Fruit fly (Drosophila melanogaster) whole organism, embryonic: ENCODE data around the gene COX7B.

Experiments
- CG10147 ChIP-seq: fragments of 200-800 bp; sonication (Bioruptor generic); optimal IDR thresholded peaks from 2 replicates; lab custom pipeline; 2019; ENCODE audit warnings: missing biosample characterization, mild to moderate bottlenecking, missing genetic modification characterization, moderate library complexity
- CG10543 ChIP-seq: fragments of 200-800 bp; sonication (Bioruptor generic); optimal IDR thresholded peaks from 3 replicates; lab custom pipeline; 2017; ENCODE audit warnings: missing biosample characterization, mild to moderate bottlenecking, missing genetic modification characterization, moderate library complexity
- CG10565 ChIP-seq: fragments of 200-800 bp; sonication (Bioruptor generic); optimal IDR thresholded peaks from 3 replicates; lab custom pipeline; 2016; ENCODE audit warnings: missing biosample characterization, mild to moderate bottlenecking, missing genetic modification characterization
- CG12659 ChIP-seq: fragments of 200-800 bp; sonication (Bioruptor generic); optimal IDR thresholded peaks from 3 replicates; lab custom pipeline; 2017; ENCODE audit warnings: mild to moderate bottlenecking, missing biosample characterization, missing genetic modification reagents, missing genetic modification characterization
- CG13894 ChIP-seq: fragments of 200-800 bp; sonication (Bioruptor generic); optimal IDR thresholded peaks from 3 replicates; lab custom pipeline; 2018; ENCODE audit warnings: missing biosample characterization, mild to moderate bottlenecking, missing genetic modification characterization, moderate library complexity
- CG15601 ChIP-seq: fragments of 200-800 bp; sonication (Bioruptor generic); optimal IDR thresholded peaks from 3 replicates; lab custom pipeline; 2019; ENCODE audit warnings: missing biosample characterization, mild to moderate bottlenecking, missing genetic modification characterization, moderate library complexity
- CG17328 ChIP-seq: fragments of 200-800 bp; sonication (Bioruptor generic); IDR thresholded peaks from 2 replicates; pipeline ENCODE4 v1.3.6; 2022; ENCODE audit warnings: missing biosample characterization, missing genetic modification characterization
- CG18619 ChIP-seq: fragments of 200-800 bp; sonication (Bioruptor generic); optimal IDR thresholded peaks from 3 replicates; lab custom pipeline; 2017; ENCODE audit warnings: missing biosample characterization, mild to moderate bottlenecking, missing genetic modification characterization
- CG2678 ChIP-seq: fragments of 200-800 bp; sonication (Bioruptor generic); optimal IDR thresholded peaks from 3 replicates; lab custom pipeline; 2019; ENCODE audit warnings: missing biosample characterization, mild to moderate bottlenecking, missing genetic modification characterization, moderate library complexity
- CG2889 ChIP-seq: fragments of 200-800 bp; sonication (Bioruptor generic); IDR thresholded peaks from 3 replicates; pipeline ENCODE4 v1.3.6; 2022; ENCODE audit warnings: missing biosample characterization, missing genetic modification characterization
- CG34376 ChIP-seq: fragments of 200-800 bp; sonication (Bioruptor generic); optimal IDR thresholded peaks from 2 replicates; lab custom pipeline; 2018; ENCODE audit warnings: missing biosample characterization, mild to moderate bottlenecking, missing genetic modification characterization
- CG3838 ChIP-seq: fragments of 200-800 bp; sonication (Bioruptor generic); optimal IDR thresholded peaks from 3 replicates; lab custom pipeline; 2016; ENCODE audit warnings: missing biosample characterization, missing genetic modification characterization
- CG4404 ChIP-seq: fragments of 200-800 bp; sonication (Bioruptor generic); IDR thresholded peaks from 2 replicates; pipeline ENCODE4 v1.3.6; 2022; ENCODE audit warnings: missing biosample characterization, missing genetic modification characterization
- CG4730 ChIP-seq: fragments of 200-800 bp; sonication (Bioruptor generic); IDR thresholded peaks from 2 replicates; pipeline ENCODE4 v1.3.6; 2022; ENCODE audit warnings: missing biosample characterization, missing genetic modification characterization
- CG7987 ChIP-seq: fragments of 200-800 bp; sonication (Bioruptor generic); optimal IDR thresholded peaks from 2 replicates; lab custom pipeline; 2018; ENCODE audit warnings: missing biosample characterization, mild to moderate bottlenecking, missing genetic modification characterization, moderate library complexity
- CG8089 ChIP-seq: fragments of 200-800 bp; sonication (Bioruptor generic); optimal IDR thresholded peaks from 3 replicates; lab custom pipeline; 2016; ENCODE audit warnings: missing biosample characterization, missing genetic modification characterization
- CG8388 ChIP-seq: fragments of 200-800 bp; sonication (Bioruptor generic); optimal IDR thresholded peaks from 2 replicates; lab custom pipeline; 2019; ENCODE audit warnings: missing biosample characterization, mild to moderate bottlenecking, missing genetic modification characterization, moderate library complexity
- Dbx ChIP-seq: fragments of 200-800 bp; sonication (Bioruptor generic); IDR thresholded peaks from 3 replicates; pipeline ENCODE4 v1.3.6; 2022; ENCODE audit warnings: missing biosample characterization, missing genetic modification characterization
- Hand ChIP-seq: fragments of 200-800 bp; sonication (Bioruptor generic); optimal IDR thresholded peaks from 2 replicates; lab custom pipeline; 2017; ENCODE audit warnings: mild to moderate bottlenecking, missing biosample characterization, missing genetic modification reagents, missing genetic modification characterization
- Kr ChIP-seq: fragments of 200-800 bp; sonication (Bioruptor generic); optimal IDR thresholded peaks from 2 replicates; lab custom pipeline; 2017; ENCODE audit warnings: missing biosample characterization, mild to moderate bottlenecking, missing genetic modification characterization
- Nf-YB ChIP-seq: fragments of 200-800 bp; sonication (Bioruptor generic); optimal IDR thresholded peaks from 3 replicates; lab custom pipeline; 2019; ENCODE audit warnings: missing biosample characterization, mild to moderate bottlenecking, missing genetic modification characterization, moderate library complexity
- Nf-YC ChIP-seq: fragments of 200-800 bp; optimal IDR thresholded peaks from 3 replicates; lab custom pipeline; 2019; ENCODE audit warnings: missing biosample characterization, mild to moderate bottlenecking, missing genetic modification characterization, moderate library complexity
- Opbp ChIP-seq: fragments of 200-800 bp; sonication (Bioruptor generic); IDR thresholded peaks from 3 replicates; pipeline ENCODE4 v1.3.6; 2022; ENCODE audit warnings: missing biosample characterization, missing genetic modification characterization; ENCODE audit not compliant: partially characterized antibody
- Scr ChIP-seq: fragments of 200-800 bp; sonication (Bioruptor generic); IDR thresholded peaks from 2 replicates; pipeline ENCODE4 v1.3.6; 2022; ENCODE audit warnings: missing biosample characterization, missing genetic modification characterization; ENCODE audit not compliant: partially characterized antibody
- Sox100B ChIP-seq: fragments of 200-800 bp; sonication (Bioruptor generic); optimal IDR thresholded peaks from 3 replicates; lab custom pipeline; 2018; ENCODE audit warnings: missing biosample characterization, mild to moderate bottlenecking, missing genetic modification characterization
- Trl ChIP-seq, 3 experiments: fragments of >200 bp in 2 of 3; fragments of 200-800 bp in 1 of 3; sonication (Bioruptor generic) in 1 of 3; optimal IDR thresholded peaks; 2 replicates in 1 of 3; 3 replicates in 2 of 3; lab custom pipeline; 2016 to 2017; ENCODE audit warnings: missing biosample characterization in 1 of 3, missing genetic modification characterization in 1 of 3
- ap ChIP-seq: fragments of 200-800 bp; sonication (Bioruptor generic); IDR thresholded peaks from 2 replicates; pipeline ENCODE4 v1.3.6; 2022; ENCODE audit warnings: missing biosample characterization, missing genetic modification characterization
- az2 ChIP-seq: fragments of 200-800 bp; sonication (Bioruptor generic); optimal IDR thresholded peaks from 3 replicates; lab custom pipeline; 2016; ENCODE audit warnings: missing biosample characterization, missing genetic modification characterization
- cas ChIP-seq: fragments of 200-800 bp; sonication (Bioruptor generic); IDR thresholded peaks from 2 replicates; pipeline ENCODE4 v1.3.6; 2022; ENCODE audit warnings: missing biosample characterization, missing genetic modification characterization
- cato ChIP-seq: fragments of 200-800 bp; sonication (Bioruptor generic); optimal IDR thresholded peaks from 2 replicates; lab custom pipeline; 2016; ENCODE audit warnings: missing biosample characterization, missing genetic modification characterization, borderline replicate concordance
- cg ChIP-seq: fragments of 200-800 bp; sonication (Bioruptor generic); optimal IDR thresholded peaks from 3 replicates; lab custom pipeline; 2019; ENCODE audit warnings: missing biosample characterization, mild to moderate bottlenecking, missing genetic modification characterization, moderate library complexity
- crol ChIP-seq: fragments of 200-800 bp; sonication (Bioruptor generic); IDR thresholded peaks from 2 replicates; pipeline ENCODE4 v1.3.6; 2022; ENCODE audit warnings: missing biosample characterization, missing genetic modification characterization
- fd96Cb ChIP-seq: fragments of 200-800 bp; sonication (Bioruptor generic); optimal IDR thresholded peaks from 2 replicates; lab custom pipeline; 2018; ENCODE audit warnings: missing biosample characterization, mild to moderate bottlenecking, missing genetic modification characterization, moderate library complexity
- gem ChIP-seq: fragments of 200-800 bp; sonication (Bioruptor generic); optimal IDR thresholded peaks from 2 replicates; lab custom pipeline; 2019; ENCODE audit warnings: missing biosample characterization, mild to moderate bottlenecking, missing genetic modification characterization, moderate library complexity
- gsb-n ChIP-seq: fragments of 200-800 bp; sonication (Bioruptor generic); optimal IDR thresholded peaks from 3 replicates; lab custom pipeline; 2018; ENCODE audit warnings: missing biosample characterization, mild to moderate bottlenecking, missing genetic modification characterization
- ham ChIP-seq: fragments of 200-800 bp; sonication (Bioruptor generic); IDR thresholded peaks from 2 replicates; pipeline ENCODE4 v1.3.6; 2022; ENCODE audit warnings: missing biosample characterization, missing genetic modification characterization
- kah ChIP-seq: fragments of 200-800 bp; sonication (Bioruptor generic); optimal IDR thresholded peaks from 2 replicates; lab custom pipeline; 2018; ENCODE audit warnings: missing biosample characterization, mild to moderate bottlenecking, missing genetic modification characterization
- maf-S ChIP-seq: fragments of 200-800 bp; sonication (Bioruptor generic); optimal IDR thresholded peaks from 2 replicates; lab custom pipeline; 2016; ENCODE audit warnings: missing biosample characterization, missing genetic modification characterization
- mam ChIP-seq: fragments of 200-800 bp; sonication (Bioruptor generic); optimal IDR thresholded peaks from 3 replicates; lab custom pipeline; 2016; ENCODE audit warnings: missing biosample characterization, missing genetic modification characterization
- pnt ChIP-seq: fragments of 200-800 bp; sonication (Bioruptor generic); optimal IDR thresholded peaks from 3 replicates; lab custom pipeline; 2016; ENCODE audit warnings: missing biosample characterization, missing genetic modification characterization
- prd ChIP-seq, 3 experiments: fragments of >200 bp in 2 of 3; fragments of 200-800 bp in 1 of 3; sonication (Bioruptor generic) in 1 of 3; optimal IDR thresholded peaks in 2 of 3; IDR thresholded peaks in 1 of 3; 2 replicates in 2 of 3; 3 replicates in 1 of 3; pipeline versions ENCODE4 v1.3.6 to Lab custom; 2017 to 2022; ENCODE audit warnings: missing biosample characterization in 1 of 3, missing genetic modification characterization in 1 of 3
- psq ChIP-seq: fragments of 200-800 bp; sonication (Bioruptor generic); optimal IDR thresholded peaks from 2 replicates; lab custom pipeline; 2017; ENCODE audit warnings: missing biosample characterization, missing genetic modification characterization
- run ChIP-seq: fragments of 200-800 bp; sonication (Bioruptor generic); optimal IDR thresholded peaks from 3 replicates; lab custom pipeline; 2018; ENCODE audit warnings: missing biosample characterization, mild to moderate bottlenecking, missing genetic modification characterization
- stwl ChIP-seq: fragments of 200-800 bp; sonication (Bioruptor generic); optimal IDR thresholded peaks from 3 replicates; lab custom pipeline; 2018; ENCODE audit warnings: missing biosample characterization, mild to moderate bottlenecking, missing genetic modification characterization, moderate library complexity
- tgo ChIP-seq: fragments of 200-800 bp; sonication (Bioruptor generic); IDR thresholded peaks from 3 replicates; pipeline ENCODE4 v1.3.6; 2022; ENCODE audit warnings: missing biosample characterization, missing genetic modification characterization
- tup ChIP-seq: fragments of 200-800 bp; sonication (Bioruptor generic); optimal IDR thresholded peaks from 2 replicates; lab custom pipeline; 2016; ENCODE audit warnings: missing biosample characterization, mild to moderate bottlenecking, missing genetic modification characterization, moderate library complexity
- usp ChIP-seq: fragments of >200 bp; optimal IDR thresholded peaks from 2 replicates; lab custom pipeline; 2017; ENCODE audit warnings: missing biosample characterization, missing genetic modification characterization
- wek ChIP-seq: fragments of 200-800 bp; sonication (Bioruptor generic); optimal IDR thresholded peaks from 3 replicates; lab custom pipeline; 2018; ENCODE audit warnings: missing biosample characterization, mild to moderate bottlenecking, missing genetic modification characterization, moderate library complexity
- zfh1 ChIP-seq: fragments of 200-800 bp; sonication (Bioruptor generic); IDR thresholded peaks from 3 replicates; pipeline ENCODE4 v1.3.6; 2022; ENCODE audit warnings: missing biosample characterization, missing genetic modification characterization

Gene COX7B

dm6 chr3L:17474711-17475451 lies 49.6 kb downstream of the COX7B start, which contains the start of the genes UQCR-Q and CG46525:
UQCR-Q (plus strand) TSS chr3L:17474761.
CG46525 (plus strand) TSS chr3L:17475220.
- TF ChIP-seq kah (GFP tag; lab: Kevin White, UChicago) (no peak), Kr (GFP tag; lab: Kevin White, UChicago) (no peak), CG15601 (tag; lab: Kevin White, UChicago) (peak; percentile 58), pnt (GFP tag; lab: Kevin White, UChicago) (no peak), CG34376 (GFP tag; lab: Kevin White, UChicago) (no peak), cg (GFP tag; lab: Kevin White, UChicago) (no peak), cato (no peak), fd96Cb (no peak), CG7987 (GFP tag; lab: Kevin White, UChicago) (peak; percentile 8), gsb-n (no peak), CG10565 (GFP tag; lab: Kevin White, UChicago) (no peak), gem (tag; lab: Kevin White, UChicago) (no peak), CG12659 (GFP tag; lab: Kevin White, UChicago) (peak; percentile 71), CG18619 (GFP tag; lab: Kevin White, UChicago) (no peak), CG10543 (GFP tag; lab: Kevin White, UChicago) (no peak), Scr (GFP tag; lab: Robert Waterston, UW) (peak; percentile 20), mam (GFP tag; lab: Kevin White, UChicago) (no peak), CG10147 (GFP tag; lab: Kevin White, UChicago) (no peak), stwl (tag; lab: Kevin White, UChicago) (peak; percentile 72), CG4730 (GFP tag; lab: Robert Waterston, UW) (no peak), cas (GFP tag; lab: Robert Waterston, UW) (no peak), Opbp (GFP tag; lab: Robert Waterston, UW) (no peak; the same call in 2 of the 3 replicates), Sox100B (no peak), CG3838 (GFP tag; lab: Kevin White, UChicago) (no peak), prd (optimal IDR thresholded peaks at IDR 0.05; lab: Kevin White, UChicago) (no peak), prd (GFP tag; IDR thresholded peaks at IDR 0.05; lab: Robert Waterston, UW) (no peak), CG2678 (tag; lab: Kevin White, UChicago) (no peak), crol (GFP tag; lab: Robert Waterston, UW) (no peak), usp (GFP tag; lab: Kevin White, UChicago) (no peak), maf-S (GFP tag; lab: Kevin White, UChicago) (no peak), wek (GFP tag; lab: Kevin White, UChicago) (no peak), tgo (GFP tag; lab: Robert Waterston, UW) (no peak), Nf-YB (peak; percentile 13), Trl (optimal IDR thresholded peaks at IDR 0.05; lab: Kevin White, UChicago) (no peak), Trl (GFP tag; optimal IDR thresholded peaks at IDR 0.05; lab: Kevin White, UChicago) (no peak), psq (GFP tag; lab: Kevin White, UChicago) (no peak), CG13894 (peak; percentile 33), run (tag; lab: Kevin White, UChicago) (no peak), Nf-YC (tag; lab: Kevin White, UChicago) (peak; percentile 25), tup (no peak), Hand (no peak), zfh1 (GFP tag; lab: Robert Waterston, UW) (no peak), ap (no peak), CG4404 (GFP tag; lab: Robert Waterston, UW) (no peak), CG17328 (GFP tag; lab: Robert Waterston, UW) (no peak), CG8388 (GFP tag; lab: Kevin White, UChicago) (no peak), ham (no peak), CG2889 (GFP tag; lab: Robert Waterston, UW) (no peak), Dbx (GFP tag; lab: Robert Waterston, UW) (no peak), az2 (no peak), CG8089 (GFP tag; lab: Kevin White, UChicago) (no peak)
